Worm (Caenorhabditis elegans) whole organism, L3 larva: ENCODE data around the gene R09H3.3.
"Not testable (repeated sequence)": the region's sequence is repeated elsewhere in the genome, so short reads cannot be mapped to it uniquely, and the experiment has no call there.

Source experiments
- aly-2 ChIP-seq: fragments of 150-350 bp; optimal IDR thresholded peaks from 2 replicates; lab custom pipeline; 2014; ENCODE audit warnings: missing biosample characterization, missing genetic modification characterization
- ama-1 ChIP-seq: fragments of 150-350 bp; optimal IDR thresholded peaks from 2 replicates; lab custom pipeline; 2018
- ceh-16 ChIP-seq: sonication (generic microtip); optimal IDR thresholded peaks from 2 replicates; lab custom pipeline; 2017; ENCODE audit warnings: missing biosample characterization, missing genetic modification characterization
- ceh-28 ChIP-seq: fragments of 150-350 bp; optimal IDR thresholded peaks from 2 replicates; lab custom pipeline; 2014; ENCODE audit warnings: missing biosample characterization, missing genetic modification reagents, missing genetic modification characterization
- ceh-9 ChIP-seq: sonication (generic microtip); optimal IDR thresholded peaks from 2 replicates; lab custom pipeline; 2018; ENCODE audit warnings: missing biosample characterization, missing genetic modification characterization
- daf-12 ChIP-seq: fragments of 150-350 bp; optimal IDR thresholded peaks from 2 replicates; lab custom pipeline; 2014; ENCODE audit warnings: missing biosample characterization, missing genetic modification reagents, missing genetic modification characterization
- elt-2 ChIP-seq: sonication (generic microtip); optimal IDR thresholded peaks from 2 replicates; lab custom pipeline; 2016; ENCODE audit warnings: missing genetic modification reagents, mild to moderate bottlenecking, missing genetic modification characterization, missing compliant biosample characterization
- elt-3 ChIP-seq, 3 experiments: fragments of 150-350 bp in 1 of 3; sonication (generic microtip) in 2 of 3; optimal IDR thresholded peaks; 2 replicates in 2 of 3; 4 replicates in 1 of 3; lab custom pipeline; 2014 to 2017; ENCODE audit warnings: missing biosample characterization in 3 of 3, missing genetic modification characterization in 3 of 3
- eor-1 ChIP-seq, 2 experiments: fragments of 150-350 bp; optimal IDR thresholded peaks; 2 replicates each; lab custom pipeline; 2014 to 2018; ENCODE audit warnings: missing biosample characterization in 2 of 2, missing genetic modification characterization in 2 of 2
- fos-1 ChIP-seq: fragments of 150-350 bp; optimal IDR thresholded peaks from 2 replicates; lab custom pipeline; 2014; ENCODE audit warnings: missing biosample characterization, missing genetic modification characterization
- hmg-11 ChIP-seq: sonication (generic microtip); optimal IDR thresholded peaks from 2 replicates; lab custom pipeline; 2016; ENCODE audit warnings: missing genetic modification characterization, missing compliant biosample characterization
- jun-1 ChIP-seq: fragments of 150-350 bp; optimal IDR thresholded peaks from 2 replicates; lab custom pipeline; 2014; ENCODE audit warnings: missing biosample characterization, missing genetic modification reagents, missing genetic modification characterization
- mdl-1 ChIP-seq: fragments of 150-350 bp; optimal IDR thresholded peaks from 2 replicates; lab custom pipeline; 2014; ENCODE audit warnings: missing biosample characterization, missing genetic modification characterization
- mml-1 ChIP-seq: fragments of 150-350 bp; sonication (generic microtip); optimal IDR thresholded peaks from 3 replicates; lab custom pipeline; 2014; ENCODE audit warnings: missing biosample characterization, missing genetic modification characterization
- nfya-1 ChIP-seq: sonication (generic microtip); optimal IDR thresholded peaks from 2 replicates; lab custom pipeline; 2017; ENCODE audit warnings: missing genetic modification characterization, mild to moderate bottlenecking, missing compliant biosample characterization, antibody characterized with exemption, moderate library complexity; ENCODE audit not compliant: insufficient read depth
- nhr-12 ChIP-seq: fragments of 150-350 bp; optimal IDR thresholded peaks from 2 replicates; lab custom pipeline; 2014; ENCODE audit warnings: missing biosample characterization, missing genetic modification characterization
- nhr-23 ChIP-seq: fragments of 150-350 bp; optimal IDR thresholded peaks from 2 replicates; lab custom pipeline; 2014; ENCODE audit warnings: missing biosample characterization, missing genetic modification reagents, missing genetic modification characterization
- nhr-25 ChIP-seq: sonication (generic microtip); optimal IDR thresholded peaks from 2 replicates; lab custom pipeline; 2017; ENCODE audit warnings: missing biosample characterization, missing genetic modification characterization
- nhr-28 ChIP-seq: fragments of 150-350 bp; optimal IDR thresholded peaks from 2 replicates; lab custom pipeline; 2014; ENCODE audit warnings: missing biosample characterization, missing genetic modification characterization
- nhr-43 ChIP-seq: sonication (generic microtip); optimal IDR thresholded peaks from 2 replicates; lab custom pipeline; 2016; ENCODE audit warnings: mild to moderate bottlenecking, missing genetic modification characterization, missing compliant biosample characterization; ENCODE audit not compliant: poor library complexity, severe bottlenecking
- nhr-67 ChIP-seq: fragments of 150-350 bp; optimal IDR thresholded peaks from 2 replicates; lab custom pipeline; 2014; ENCODE audit warnings: missing biosample characterization, missing genetic modification characterization
- pqm-1 ChIP-seq: fragments of 150-350 bp; optimal IDR thresholded peaks from 2 replicates; lab custom pipeline; 2017; ENCODE audit warnings: missing biosample characterization, missing genetic modification characterization, inconsistent platforms
- sea-2 ChIP-seq: fragments of 150-350 bp; sonication (generic microtip); optimal IDR thresholded peaks from 4 replicates; lab custom pipeline; 2014; ENCODE audit warnings: missing biosample characterization, missing genetic modification reagents, missing genetic modification characterization
- skn-1 ChIP-seq: fragments of 150-350 bp; optimal IDR thresholded peaks from 2 replicates; lab custom pipeline; 2014; ENCODE audit warnings: missing biosample characterization, missing genetic modification characterization
- snpc-4 ChIP-seq: fragments of 150-350 bp; optimal IDR thresholded peaks from 2 replicates; lab custom pipeline; 2014; ENCODE audit warnings: missing biosample characterization, missing genetic modification characterization
- unc-39 ChIP-seq: sonication (generic microtip); optimal IDR thresholded peaks from 4 replicates; lab custom pipeline; 2017; ENCODE audit warnings: missing biosample characterization, missing genetic modification characterization
- unc-62 ChIP-seq: fragments of 150-350 bp; sonication (generic microtip); optimal IDR thresholded peaks from 4 replicates; lab custom pipeline; 2014; ENCODE audit warnings: missing biosample characterization, missing genetic modification reagents, missing genetic modification characterization

R09H3.3 gene

DNA sequence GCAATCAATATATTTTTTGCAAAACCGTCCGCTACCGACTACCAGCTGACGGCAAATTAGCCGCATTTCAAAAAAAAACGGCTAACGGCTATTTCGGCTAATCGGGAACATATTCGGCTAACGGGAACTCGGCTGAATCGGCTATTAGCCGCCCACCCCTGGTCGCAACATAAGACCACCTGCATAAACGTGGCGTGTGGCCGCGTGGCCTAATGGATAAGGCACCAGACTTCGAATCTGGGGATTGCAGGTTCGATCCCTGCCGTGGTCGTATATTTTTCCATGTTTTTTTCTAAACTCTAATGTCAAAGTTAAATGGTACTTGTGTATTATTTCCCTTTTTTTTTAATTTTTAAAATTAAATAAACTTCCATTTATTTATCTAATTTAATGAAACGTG lies 29.8 kb upstream of the R09H3.3 start:
- no peak for TF ChIP-seq nhr-12 (tag; lab: Kevin White, UChicago)

DNA sequence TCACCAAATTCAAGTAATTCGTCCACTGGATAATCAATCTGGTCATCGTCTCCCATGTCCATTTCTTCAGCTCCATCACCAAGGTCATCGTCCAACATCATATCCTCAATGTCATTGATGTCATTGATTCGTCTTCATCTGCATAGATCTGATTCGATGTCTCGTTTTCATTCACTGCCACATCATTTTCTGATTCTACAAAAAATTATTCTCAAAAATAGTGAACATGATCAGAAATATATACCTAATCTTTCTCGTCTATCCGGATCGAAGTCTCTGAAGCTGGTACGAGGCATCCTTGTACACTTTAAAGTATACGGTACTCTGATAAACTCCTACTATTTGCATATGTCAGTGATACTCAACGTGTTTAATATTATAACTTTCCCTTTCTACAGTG lies 28.2 kb upstream of the R09H3.3 start, which contains the start of gene C36C9.4:
Gene C36C9.4 (minus strand): TSS at position 101 of the 400 bp plus-strand sequence.
- not testable (repeated sequence) for TF ChIP-seq nhr-67 (tag; lab: Kevin White, UChicago); mml-1; ceh-9 (tag; lab: Kevin White, UChicago)
- TF ChIP-seq, all 47 proteins: peak for 0; not testable (repeated sequence) for 47

DNA sequence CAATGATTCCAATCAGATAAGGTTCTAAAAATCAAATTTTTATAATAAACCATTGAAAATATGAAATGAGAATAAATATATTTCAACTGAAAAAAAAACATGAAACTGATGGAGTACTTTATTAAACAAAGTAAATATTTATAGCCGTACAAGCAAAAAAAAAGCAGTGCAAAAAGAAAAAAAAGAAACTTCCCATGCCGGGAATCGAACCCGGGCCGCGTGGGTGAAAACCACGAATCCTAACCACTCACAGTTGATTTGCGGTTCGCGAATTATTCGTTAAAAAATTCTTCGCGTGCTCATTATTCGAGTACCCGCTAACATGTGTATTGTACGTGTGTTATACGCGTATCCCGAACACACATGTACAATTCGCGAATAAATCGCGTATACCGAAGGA lies 22.2 kb upstream of the R09H3.3 start, which contains the start of gene C36C9.6:
Gene C36C9.6 (minus strand): TSS at position 101 of the 400 bp plus-strand sequence.
- not testable (repeated sequence) for TF ChIP-seq pqm-1, nfya-1, nhr-28 (tag; lab: Kevin White, UChicago)
- TF ChIP-seq, all 47 proteins: peak for 0; not testable (repeated sequence) for 47

- not testable (repeated sequence) for TF ChIP-seq unc-62 (GFP tag; lab: Kevin White, UChicago); nhr-25 (tag; lab: Kevin White, UChicago); nhr-67 (tag; lab: Kevin White, UChicago)
Observed at ce11 chrX:1689996-1690395, 21.3 kb upstream of the R09H3.3 start, which contains the start of gene C36C9.12. Gene C36C9.12, minus strand, starts transcription at chrX:1690096.

- not testable (repeated sequence) for TF ChIP-seq pqm-1 (tag; lab: Kevin White, UChicago); ama-1 (lab: Kevin White, UChicago); jun-1 (tag; lab: Kevin White, UChicago)
Observed at ce11 chrX:1687079-1687478, 18.4 kb upstream of the R09H3.3 start, which contains the start of gene C36C9.11. Gene C36C9.11, plus strand, starts transcription at chrX:1687379.

DNA sequence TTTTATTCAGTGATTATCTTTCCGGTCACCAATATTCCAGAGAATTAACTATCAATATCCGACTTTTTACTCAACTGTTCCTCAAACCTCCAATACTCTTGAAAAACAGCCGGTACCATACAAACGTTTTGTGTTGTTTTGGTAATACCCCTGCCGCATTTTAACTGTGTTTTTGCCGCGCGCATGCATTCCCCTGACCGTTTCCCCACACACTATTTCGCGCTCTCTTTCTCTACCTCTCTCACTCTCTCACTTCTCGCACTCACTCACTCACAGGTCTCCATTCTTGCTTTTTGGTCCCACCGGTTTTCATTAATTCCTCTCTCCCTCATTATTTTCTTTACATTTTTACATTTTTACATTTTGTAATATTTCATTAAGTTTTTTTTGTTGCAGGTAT lies 13.9 kb upstream of the R09H3.3 start, which contains the start of gene meg-4:
Gene meg-4 (plus strand): TSS at position 397 of the 400 bp plus-strand sequence.
- TF ChIP-seq unc-39, result no peak

DNA sequence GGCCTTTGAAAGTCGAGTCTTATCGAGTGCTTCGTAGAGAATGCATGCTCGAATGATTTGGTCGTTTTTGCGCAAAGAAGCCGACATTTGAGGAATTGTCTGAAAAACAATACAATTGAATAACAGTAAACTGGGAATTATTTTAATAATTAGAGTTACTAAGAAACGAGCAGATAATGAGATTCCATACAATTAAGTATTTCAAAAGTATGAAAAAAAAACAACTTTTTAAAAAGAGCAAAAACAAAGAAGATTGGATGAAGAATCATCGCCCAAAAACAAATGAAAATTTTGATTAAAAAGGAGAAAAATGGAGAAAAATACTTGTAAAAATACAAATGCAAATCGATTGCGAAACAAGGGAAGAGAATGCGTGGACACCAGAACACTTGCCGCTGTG lies 9.4 kb upstream of the R09H3.3 start, which contains the start of gene fbxa-170:
Gene fbxa-170 (minus strand): TSS at position 101 of the 400 bp plus-strand sequence.
- TF ChIP-seq fos-1 (tag; lab: Kevin White, UChicago), result no peak
- TF ChIP-seq hmg-11 (tag; lab: Kevin White, UChicago), result no peak
- TF ChIP-seq nhr-25 (tag; lab: Kevin White, UChicago), result no peak
- TF ChIP-seq nhr-43 (tag; lab: Kevin White, UChicago), result no peak
- no peak for TF ChIP-seq elt-2 (tag; lab: Kevin White, UChicago)
- no peak for TF ChIP-seq nhr-12 (tag; lab: Kevin White, UChicago)
- no peak for TF ChIP-seq nhr-67 (tag; lab: Kevin White, UChicago)
- TF ChIP-seq nhr-23, result no peak
- no peak for TF ChIP-seq ama-1 (lab: Kevin White, UChicago)
- no peak for TF ChIP-seq snpc-4 (tag; lab: Kevin White, UChicago)
- TF ChIP-seq, all 47 proteins: peak for 0

- TF ChIP-seq ceh-28 (tag; lab: Kevin White, UChicago) (no peak), elt-3 (tag; optimal IDR thresholded peaks at IDR 0.05; lab: Kevin White, UChicago) (no peak), ceh-16 (tag; lab: Kevin White, UChicago) (no peak), nhr-12 (tag; lab: Kevin White, UChicago) (no peak)
Observed at ce11 chrX:1675879-1676278, 7.2 kb upstream of the R09H3.3 start.

DNA sequence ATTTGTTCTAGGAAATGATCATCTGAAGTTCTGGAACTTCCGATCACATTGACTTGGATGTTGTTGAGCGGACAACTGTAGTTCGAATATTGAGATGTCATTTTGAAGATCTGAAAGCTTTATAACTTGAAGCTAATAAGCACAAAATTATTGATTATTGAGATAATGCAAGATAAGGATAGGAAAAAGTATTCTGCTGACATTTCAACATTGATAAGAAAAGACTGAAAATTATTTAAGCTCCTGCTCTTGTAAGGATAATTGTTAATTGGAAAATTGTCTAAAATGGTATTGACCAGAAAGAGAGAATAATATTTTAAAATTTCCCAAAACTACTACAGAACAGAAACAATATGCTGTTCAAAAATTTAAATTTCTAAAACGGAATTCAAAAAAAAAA lies 5.4 kb upstream of the R09H3.3 start, which contains the start of gene tbx-31:
Gene tbx-31 (minus strand): TSS at position 101 of the 400 bp plus-strand sequence.
- no peak for TF ChIP-seq aly-2
- no peak for TF ChIP-seq mml-1
- no peak for TF ChIP-seq mdl-1 (tag; lab: Kevin White, UChicago)
- TF ChIP-seq pqm-1 (tag; lab: Kevin White, UChicago), result no peak
- TF ChIP-seq daf-12 (tag; lab: Kevin White, UChicago), result no peak
- no peak for TF ChIP-seq unc-62 (GFP tag; lab: Kevin White, UChicago)
- TF ChIP-seq ceh-16 (tag; lab: Kevin White, UChicago), result no peak
- no peak for TF ChIP-seq nhr-67 (tag; lab: Kevin White, UChicago)
- TF ChIP-seq fos-1 (tag; lab: Kevin White, UChicago), result no peak
- TF ChIP-seq eor-1 (tag; optimal IDR thresholded peaks at IDR 0.05; lab: Kevin White, UChicago), result no peak
- no peak for TF ChIP-seq skn-1
- TF ChIP-seq jun-1 (tag; lab: Kevin White, UChicago), result no peak
- no peak for TF ChIP-seq sea-2 (GFP tag; lab: Kevin White, UChicago)
